Worm (Caenorhabditis elegans): ENCODE results near the gene bath-13.
"Not testable (repeated sequence)": the region's sequence is repeated elsewhere in the genome, so short reads cannot be mapped to it uniquely, and the experiment has no call there.

bath-13 gene

ce11 chrII:2564899-2565298 lies 43.0 kb upstream of the bath-13 start, which contains the start of gene usp-39 (continued):
- TF ChIP-seq nhr-77 (tag; optimal IDR thresholded peaks at IDR 0.05) (peak; percentile 85), nhr-42 (GFP tag; IDR thresholded peaks at IDR 0.05) (0 out of 2 replicates have a peak, but pooled peaks have one; percentile 44), hlh-11 (tag; optimal IDR thresholded peaks at IDR 0.05) (no peak), zag-1 (tag; optimal IDR thresholded peaks at IDR 0.05) (no peak), snpc-1.2 (GFP tag; IDR thresholded peaks at IDR 0.05) (peak; percentile 55; the same call in 1 of the 2 replicates), snpc-4 (tag; optimal IDR thresholded peaks at IDR 0.05) (no peak), lin-29 (GFP tag; IDR thresholded peaks at IDR 0.05) (peak; percentile 61; the same call in 1 of the 2 replicates), vab-7 (GFP tag; IDR thresholded peaks at IDR 0.05) (peak; percentile 46; the same call in 1 of the 2 replicates), arid-1 (GFP tag; conservative IDR thresholded peaks at IDR 0.05) (0 out of 2 replicates have a peak, but pooled peaks have one; percentile 19), mdt-29 (GFP tag; IDR thresholded peaks at IDR 0.05) (no peak), nhr-41 (GFP tag; IDR thresholded peaks at IDR 0.05) (no peak), F49E8.2 (tag; optimal IDR thresholded peaks at IDR 0.05; ENCODE audit: borderline replicate concordance) (peak; percentile 35), D1046.2 (GFP tag; IDR thresholded peaks at IDR 0.05) (no peak), jun-1 (tag; optimal IDR thresholded peaks at IDR 0.05) (no peak), Y5F2A.4 (GFP tag; optimal IDR thresholded peaks at IDR 0.05) (no peak), zip-2 (tag; optimal IDR thresholded peaks at IDR 0.05) (peak; percentile 18), hlh-30 (tag; optimal IDR thresholded peaks at IDR 0.05; ENCODE audit: insufficient read depth) (peak; percentile 57), duxl-1 (tag; optimal IDR thresholded peaks at IDR 0.05; ENCODE audit: poor library complexity) (peak; percentile 48), mep-1 (tag; optimal IDR thresholded peaks at IDR 0.05) (peak; percentile 93), zfp-3 (GFP tag; conservative IDR thresholded peaks at IDR 0.05) (0 out of 2 replicates have a peak, but pooled peaks have one; percentile 44), dve-1 (tag; optimal IDR thresholded peaks at IDR 0.05; ENCODE audit: insufficient read depth) (peak; percentile 79), fkh-10 (GFP tag; optimal IDR thresholded peaks at IDR 0.05) (peak; percentile 44), daf-8 (GFP tag; IDR thresholded peaks at IDR 0.05) (no peak)

DNA sequence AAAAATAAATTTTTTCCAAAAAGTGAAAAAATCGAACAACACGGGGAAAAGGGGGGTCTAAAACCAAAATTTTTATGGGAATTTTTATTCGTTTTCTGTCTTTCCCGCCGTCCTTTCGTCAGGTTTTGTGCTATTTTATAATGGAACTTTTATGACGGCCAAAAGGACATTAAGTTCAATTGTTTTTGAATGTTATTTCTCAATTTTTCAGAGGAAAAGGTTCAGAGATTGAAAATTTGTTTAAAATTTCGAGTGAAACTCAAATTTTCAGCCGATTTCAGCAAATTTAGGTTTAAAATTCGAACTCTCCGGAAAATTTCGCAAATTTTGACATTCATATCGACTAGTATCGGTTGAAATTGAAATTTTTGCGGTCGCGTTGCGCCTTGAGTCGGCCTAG lies 42.1 kb upstream of the bath-13 start, which contains the start of gene nep-18:
TSS of gene nep-18 (minus strand) at position 101 of the 400 bp plus-strand sequence.
- TF ChIP-seq spr-1 (tag; optimal IDR thresholded peaks at IDR 0.05) = no peak
- TF ChIP-seq snpc-4 (tag; optimal IDR thresholded peaks at IDR 0.05) = no peak
- TF ChIP-seq mdl-1 (tag; optimal IDR thresholded peaks at IDR 0.05) = no peak
- TF ChIP-seq hmg-1.1 (GFP tag; IDR thresholded peaks at IDR 0.05) = no peak
- no peak for TF ChIP-seq T20F7.1 (GFP tag; optimal IDR thresholded peaks at IDR 0.05)
- TF ChIP-seq nhr-102 (tag; optimal IDR thresholded peaks at IDR 0.05) = no peak
- no peak for TF ChIP-seq set-16 (GFP tag; IDR thresholded peaks at IDR 0.05)
- no peak for TF ChIP-seq gei-8 (GFP tag; optimal IDR thresholded peaks at IDR 0.05)

- 0 out of 2 replicates have a peak, but pooled peaks have one; percentile 8 for TF ChIP-seq ctbp-1 (GFP tag; IDR thresholded peaks at IDR 0.05)
- TF ChIP-seq set-16 (GFP tag; IDR thresholded peaks at IDR 0.05) = peak; percentile 97
- TF ChIP-seq php-3 (GFP tag; IDR thresholded peaks at IDR 0.05) = 0 out of 2 replicates have a peak, but pooled peaks have one; percentile 15
- TF ChIP-seq egl-43 (GFP tag; IDR thresholded peaks at IDR 0.05) = peak; percentile 38; the same call in 1 of the 2 replicates
Observed at ce11 chrII:2556388-2556787, 34.5 kb upstream of the bath-13 start.

DNA sequence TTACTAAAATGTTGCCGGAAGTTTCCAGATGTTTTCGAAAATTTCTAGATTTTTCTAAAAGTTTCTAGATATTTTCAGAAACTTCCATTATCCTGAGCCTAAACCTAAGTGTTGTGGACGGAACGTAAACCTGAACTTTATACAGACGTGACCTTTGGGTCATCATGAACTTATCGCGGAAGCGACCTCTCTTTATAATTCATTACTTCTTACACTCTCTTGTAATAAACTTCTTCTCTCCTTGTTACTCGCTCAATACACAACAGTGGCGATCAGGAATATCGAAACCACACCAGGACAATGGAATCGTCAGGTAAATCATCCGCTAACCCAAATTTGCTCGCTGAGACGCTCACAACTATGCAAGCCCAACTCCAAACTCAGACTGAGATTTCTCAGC lies 31.8 kb upstream of the bath-13 start, which contains the start of gene K02F6.1:
TSS of gene K02F6.1 (plus strand) at position 301 of the 400 bp plus-strand sequence.
- not testable (repeated sequence) for TF ChIP-seq mxl-2 (GFP tag; conservative IDR thresholded peaks at IDR 0.05); zfp-2 (tag; optimal IDR thresholded peaks at IDR 0.05); hlh-11 (tag; optimal IDR thresholded peaks at IDR 0.05)

Data from whole organism, L4 larva.